Fruit fly (Drosophila melanogaster) whole organism, embryonic: Measurements from ENCODE around the gene CG46310.

Experiments used
- Adf1 ChIP-seq: fragments of 200-800 bp; sonication (Bioruptor generic); IDR thresholded peaks from 2 replicates; pipeline ENCODE4 v1.3.6; 2022; ENCODE audit warnings: missing biosample characterization, missing genetic modification characterization
- Atf3 ChIP-seq: fragments of 200-800 bp; sonication (Bioruptor generic); optimal IDR thresholded peaks from 3 replicates; lab custom pipeline; 2016; ENCODE audit warnings: missing biosample characterization, missing genetic modification characterization
- B-H2 ChIP-seq: fragments of 200-800 bp; sonication (Bioruptor generic); optimal IDR thresholded peaks from 2 replicates; lab custom pipeline; 2018; ENCODE audit warnings: missing biosample characterization, mild to moderate bottlenecking, missing genetic modification characterization
- Bteb2 ChIP-seq: fragments of 200-800 bp; sonication (Bioruptor generic); optimal IDR thresholded peaks from 2 replicates; lab custom pipeline; 2016; ENCODE audit warnings: missing biosample characterization, missing genetic modification characterization
- CG10366 ChIP-seq: fragments of 200-800 bp; sonication (Bioruptor generic); IDR thresholded peaks from 2 replicates; pipeline ENCODE4 v1.3.6; 2022; ENCODE audit warnings: missing biosample characterization, missing genetic modification characterization
- CG10462 ChIP-seq: fragments of 200-800 bp; sonication (Bioruptor generic); optimal IDR thresholded peaks from 2 replicates; lab custom pipeline; 2016; ENCODE audit warnings: missing biosample characterization, missing genetic modification characterization
- CG10543 ChIP-seq: fragments of 200-800 bp; sonication (Bioruptor generic); optimal IDR thresholded peaks from 3 replicates; lab custom pipeline; 2017; ENCODE audit warnings: missing biosample characterization, mild to moderate bottlenecking, missing genetic modification characterization, moderate library complexity
- CG11696 ChIP-seq: fragments of 200-800 bp; sonication (Bioruptor generic); IDR thresholded peaks from 2 replicates; pipeline ENCODE4 v1.3.6; 2022; ENCODE audit warnings: missing biosample characterization, missing genetic modification characterization
- CG12236 ChIP-seq: fragments of 200-800 bp; sonication (Bioruptor generic); optimal IDR thresholded peaks from 2 replicates; lab custom pipeline; 2016; ENCODE audit warnings: missing biosample characterization, missing genetic modification characterization
- CG1233 ChIP-seq: fragments of 200-800 bp; sonication (Bioruptor generic); optimal IDR thresholded peaks from 4 replicates; lab custom pipeline; 2018; ENCODE audit warnings: missing biosample characterization, mild to moderate bottlenecking, missing genetic modification characterization
- CG12942 ChIP-seq: fragments of 200-800 bp; sonication (Bioruptor generic); optimal IDR thresholded peaks from 3 replicates; lab custom pipeline; 2016; ENCODE audit warnings: missing biosample characterization, missing genetic modification characterization
- CG14014 ChIP-seq: fragments of 200-800 bp; sonication (Bioruptor generic); IDR thresholded peaks from 2 replicates; pipeline ENCODE4 v1.3.6; 2022; ENCODE audit warnings: missing biosample characterization, missing genetic modification characterization
- CG15011 ChIP-seq: fragments of 200-800 bp; sonication (Bioruptor generic); optimal IDR thresholded peaks from 3 replicates; lab custom pipeline; 2018; ENCODE audit warnings: missing biosample characterization, mild to moderate bottlenecking, missing genetic modification characterization
- CG1529 ChIP-seq: fragments of 200-800 bp; sonication (Bioruptor generic); optimal IDR thresholded peaks from 3 replicates; lab custom pipeline; 2018; ENCODE audit warnings: missing biosample characterization, missing genetic modification characterization
- CG17802 ChIP-seq: fragments of 200-800 bp; sonication (Bioruptor generic); optimal IDR thresholded peaks from 2 replicates; lab custom pipeline; 2018; ENCODE audit warnings: missing biosample characterization, mild to moderate bottlenecking, missing genetic modification characterization, moderate library complexity
- CG1832 ChIP-seq: fragments of 200-800 bp; sonication (Bioruptor generic); optimal IDR thresholded peaks from 2 replicates; lab custom pipeline; 2017; ENCODE audit warnings: missing biosample characterization, mild to moderate bottlenecking, missing genetic modification characterization, inconsistent platforms
- CG2678 ChIP-seq: fragments of 200-800 bp; sonication (Bioruptor generic); optimal IDR thresholded peaks from 3 replicates; lab custom pipeline; 2019; ENCODE audit warnings: missing biosample characterization, mild to moderate bottlenecking, missing genetic modification characterization, moderate library complexity
- CG2875 ChIP-seq: fragments of 200-800 bp; sonication (Bioruptor generic); optimal IDR thresholded peaks from 2 replicates; lab custom pipeline; 2017; ENCODE audit warnings: missing biosample characterization, mild to moderate bottlenecking, missing genetic modification characterization, missing genetic modification reagents
- CG3065 ChIP-seq: fragments of 200-800 bp; sonication (Bioruptor generic); optimal IDR thresholded peaks from 2 replicates; lab custom pipeline; 2016; ENCODE audit warnings: missing biosample characterization, missing genetic modification characterization
- CG32532 ChIP-seq: fragments of 200-800 bp; sonication (Bioruptor generic); IDR thresholded peaks from 2 replicates; pipeline ENCODE4 v1.3.6; 2022; ENCODE audit warnings: missing biosample characterization, missing genetic modification characterization
- CG32767 ChIP-seq: fragments of 200-800 bp; sonication (Bioruptor generic); IDR thresholded peaks from 2 replicates; pipeline ENCODE4 v1.3.6; 2022; ENCODE audit warnings: missing biosample characterization, missing genetic modification characterization
- CG32772 ChIP-seq: fragments of 200-800 bp; sonication (Bioruptor generic); IDR thresholded peaks from 2 replicates; pipeline ENCODE4 v1.3.6; 2022; ENCODE audit warnings: missing biosample characterization, missing genetic modification characterization
- CG4617 ChIP-seq: fragments of 200-800 bp; sonication (Bioruptor generic); optimal IDR thresholded peaks from 3 replicates; lab custom pipeline; 2016; ENCODE audit warnings: missing biosample characterization, missing genetic modification characterization, borderline replicate concordance
- CG6689 ChIP-seq: fragments of 200-800 bp; sonication (Bioruptor generic); IDR thresholded peaks from 2 replicates; pipeline ENCODE4 v1.3.6; 2022; ENCODE audit warnings: missing biosample characterization, missing genetic modification characterization
- CTCF ChIP-seq: fragments of 200-800 bp; sonication (Bioruptor generic); optimal IDR thresholded peaks from 2 replicates; lab custom pipeline; 2017; ENCODE audit warnings: missing biosample characterization, mild to moderate bottlenecking, missing genetic modification characterization, moderate library complexity
- Fer3 ChIP-seq: fragments of 200-800 bp; sonication (Bioruptor generic); optimal IDR thresholded peaks from 2 replicates; lab custom pipeline; 2018; ENCODE audit warnings: missing biosample characterization, mild to moderate bottlenecking, missing genetic modification characterization, moderate library complexity
- Max ChIP-seq: fragments of 200-800 bp; sonication (Bioruptor generic); optimal IDR thresholded peaks from 2 replicates; lab custom pipeline; 2016; ENCODE audit warnings: missing biosample characterization, mild to moderate bottlenecking, missing genetic modification characterization
- Rfx ChIP-seq: fragments of 200-800 bp; sonication (Bioruptor generic); IDR thresholded peaks from 2 replicates; pipeline ENCODE4 v1.3.6; 2022; ENCODE audit warnings: missing biosample characterization, missing genetic modification characterization
- Sox102F ChIP-seq: fragments of 200-800 bp; sonication (Bioruptor generic); optimal IDR thresholded peaks from 2 replicates; lab custom pipeline; 2018; ENCODE audit warnings: missing biosample characterization, mild to moderate bottlenecking, missing genetic modification characterization, moderate library complexity
- Stat92E ChIP-seq, 3 experiments: fragments of >200 bp in 2 of 3; fragments of 200-800 bp in 1 of 3; sonication (Bioruptor generic) in 1 of 3; optimal IDR thresholded peaks; 2 replicates each; lab custom pipeline; 2017 to 2019; ENCODE audit warnings: missing biosample characterization in 3 of 3, missing genetic modification characterization in 3 of 3, mild to moderate bottlenecking in 1 of 3, moderate library complexity in 1 of 3
- Taf1 ChIP-seq: fragments of 200-800 bp; sonication (Bioruptor generic); IDR thresholded peaks from 2 replicates; pipeline ENCODE4 v1.3.6; 2022; ENCODE audit warnings: missing biosample characterization, missing genetic modification characterization
- Usf ChIP-seq: fragments of 200-800 bp; sonication (Bioruptor generic); optimal IDR thresholded peaks from 2 replicates; lab custom pipeline; 2017; ENCODE audit warnings: missing genotype, missing biosample characterization, missing genetic modification characterization
- ato ChIP-seq: fragments of 200-800 bp; sonication (Bioruptor generic); IDR thresholded peaks from 2 replicates; pipeline ENCODE4 v1.3.6; 2022; ENCODE audit warnings: missing biosample characterization, missing genetic modification characterization; ENCODE audit not compliant: partially characterized antibody
- bsh ChIP-seq, 2 experiments: fragments of 200-800 bp; sonication (Bioruptor generic); optimal IDR thresholded peaks; 2 replicates each; lab custom pipeline; 2017 to 2018; ENCODE audit warnings: mild to moderate bottlenecking in 2 of 2, missing biosample characterization in 2 of 2, missing genetic modification characterization in 2 of 2, moderate library complexity in 1 of 2
- danr ChIP-seq: fragments of 200-800 bp; sonication (Bioruptor generic); IDR thresholded peaks from 2 replicates; pipeline ENCODE4 v1.3.6; 2022; ENCODE audit warnings: missing biosample characterization, missing genetic modification characterization
- dimm ChIP-seq: fragments of 200-800 bp; sonication (Bioruptor generic); IDR thresholded peaks from 2 replicates; pipeline ENCODE4 v1.3.6; 2022; ENCODE audit warnings: missing biosample characterization, missing genetic modification characterization
- gfzf ChIP-seq: fragments of 200-800 bp; sonication (Bioruptor generic); optimal IDR thresholded peaks from 2 replicates; lab custom pipeline; 2016; ENCODE audit warnings: missing biosample characterization, mild to moderate bottlenecking, missing genetic modification characterization, moderate library complexity
- grn ChIP-seq: fragments of 200-800 bp; sonication (Bioruptor generic); optimal IDR thresholded peaks from 3 replicates; lab custom pipeline; 2017; ENCODE audit warnings: missing biosample characterization, missing genetic modification characterization
- gsb ChIP-seq: fragments of 200-800 bp; sonication (Bioruptor generic); IDR thresholded peaks from 2 replicates; pipeline ENCODE4 v1.3.6; 2022; ENCODE audit warnings: missing biosample characterization, missing genetic modification characterization
- gsb-n ChIP-seq: fragments of 200-800 bp; sonication (Bioruptor generic); optimal IDR thresholded peaks from 3 replicates; lab custom pipeline; 2018; ENCODE audit warnings: missing biosample characterization, mild to moderate bottlenecking, missing genetic modification characterization
- insv ChIP-seq, 2 experiments: fragments of 200-800 bp; sonication (Bioruptor generic); optimal IDR thresholded peaks; 3 replicates each; lab custom pipeline; 2016 to 2018; ENCODE audit warnings: missing biosample characterization in 2 of 2, missing genetic modification characterization in 2 of 2
- luna ChIP-seq: fragments of 200-800 bp; sonication (Bioruptor generic); optimal IDR thresholded peaks from 2 replicates; lab custom pipeline; 2016; ENCODE audit warnings: missing biosample characterization, missing genetic modification characterization
- nom ChIP-seq: fragments of 200-800 bp; sonication (Bioruptor generic); optimal IDR thresholded peaks from 2 replicates; lab custom pipeline; 2017; ENCODE audit warnings: missing biosample characterization, missing genetic modification characterization, mild to moderate bottlenecking, moderate library complexity, missing genetic modification reagents
- oc ChIP-seq: fragments of 200-800 bp; sonication (Bioruptor generic); optimal IDR thresholded peaks from 2 replicates; lab custom pipeline; 2018; ENCODE audit warnings: missing biosample characterization, mild to moderate bottlenecking, missing genetic modification characterization, moderate library complexity
- pho ChIP-seq: fragments of 200-800 bp; sonication (Bioruptor generic); optimal IDR thresholded peaks from 2 replicates; lab custom pipeline; 2016; ENCODE audit warnings: missing biosample characterization, missing genetic modification characterization
- ranshi ChIP-seq: fragments of 200-800 bp; sonication (Bioruptor generic); IDR thresholded peaks from 2 replicates; pipeline ENCODE4 v1.3.6; 2022; ENCODE audit warnings: missing biosample characterization, missing genetic modification characterization
- run ChIP-seq: fragments of 200-800 bp; sonication (Bioruptor generic); optimal IDR thresholded peaks from 3 replicates; lab custom pipeline; 2018; ENCODE audit warnings: missing biosample characterization, mild to moderate bottlenecking, missing genetic modification characterization
- sens ChIP-seq: fragments of 200-800 bp; sonication (Bioruptor generic); peaks from one replicate; lab custom pipeline; 2016; ENCODE audit warnings: missing biosample characterization, missing genetic modification characterization
- sima ChIP-seq: fragments of 200-800 bp; sonication (Bioruptor generic); optimal IDR thresholded peaks from 2 replicates; lab custom pipeline; 2016; ENCODE audit warnings: missing biosample characterization, missing genetic modification characterization
- slbo ChIP-seq: fragments of 200-800 bp; sonication (Bioruptor generic); IDR thresholded peaks from 2 replicates; pipeline ENCODE4 v1.3.6; 2022; ENCODE audit warnings: missing biosample characterization, missing genetic modification characterization
- sna ChIP-seq: fragments of 200-800 bp; sonication (Bioruptor generic); IDR thresholded peaks from 2 replicates; pipeline ENCODE4 v1.3.6; 2022; ENCODE audit warnings: missing biosample characterization, missing genetic modification characterization; ENCODE audit not compliant: partially characterized antibody

CG46310 gene

dm6 chr3R:23141678-23142338, 31.9 kb upstream of the CG46310 start, which contains the start of gene hh (continued):
- TF ChIP-seq nom: no peak
- TF ChIP-seq CG3065 (GFP tag; lab: Kevin White, UChicago): no peak
- TF ChIP-seq Bteb2: no peak
- peak; percentile 21 for TF ChIP-seq CG10543
- no peak for TF ChIP-seq Sox102F
- no peak for TF ChIP-seq CTCF (GFP tag; lab: Kevin White, UChicago)
- TF ChIP-seq insv (GFP tag; optimal IDR thresholded peaks at IDR 0.05; lab: Kevin White, UChicago): peak in 1 of 2 experiments; percentile 71
- no peak for TF ChIP-seq run
- TF ChIP-seq ranshi (GFP tag; lab: Robert Waterston, UW): no peak
- TF ChIP-seq pho (GFP tag; lab: Kevin White, UChicago): no peak
- peak; percentile 9; the same call in 1 of the 2 replicates for TF ChIP-seq CG32532
- no peak for TF ChIP-seq Atf3
- no peak for TF ChIP-seq Max (GFP tag; lab: Kevin White, UChicago)
- TF ChIP-seq gfzf (GFP tag; lab: Kevin White, UChicago): no peak
- no peak for TF ChIP-seq CG6689
- no peak for TF ChIP-seq Rfx (GFP tag; lab: Robert Waterston, UW)
- no peak for TF ChIP-seq bsh (GFP tag; optimal IDR thresholded peaks at IDR 0.05; lab: Kevin White, UChicago)
- no peak for TF ChIP-seq CG1233
- no peak for TF ChIP-seq CG11696 (GFP tag; lab: Robert Waterston, UW)
- no peak for TF ChIP-seq CG12942
- TF ChIP-seq slbo (GFP tag; lab: Robert Waterston, UW): peak; percentile 15; the same call in 1 of the 2 replicates
- peak; percentile 35; the same call in 1 of the 2 replicates for TF ChIP-seq Adf1 (GFP tag; lab: Robert Waterston, UW)
- no peak for TF ChIP-seq Stat92E (GFP tag; optimal IDR thresholded peaks at IDR 0.05; lab: Kevin White, UChicago)
- peak; percentile 24 for TF ChIP-seq oc
- TF ChIP-seq dimm: no peak
- TF ChIP-seq B-H2: no peak
- no peak for TF ChIP-seq Usf (GFP tag; lab: Kevin White, UChicago)
- peak; percentile 26 for TF ChIP-seq gsb-n (tag; lab: Kevin White, UChicago)
- TF ChIP-seq luna (GFP tag; lab: Kevin White, UChicago): no peak
- TF ChIP-seq CG12236 (GFP tag; lab: Kevin White, UChicago): peak; percentile 81
- no peak for TF ChIP-seq CG10366 (GFP tag; lab: Robert Waterston, UW)
- TF ChIP-seq CG1529 (GFP tag; lab: Kevin White, UChicago): no peak
- TF ChIP-seq CG2875: no peak
- no peak for TF ChIP-seq CG32767
- TF ChIP-seq CG15011 (GFP tag; lab: Kevin White, UChicago): no peak
- no peak for TF ChIP-seq Taf1 (GFP tag; lab: Robert Waterston, UW)
- no peak for TF ChIP-seq CG2678
- no peak for TF ChIP-seq CG17802 (tag; lab: Kevin White, UChicago)
- TF ChIP-seq ato (GFP tag; lab: Robert Waterston, UW): no peak
- TF ChIP-seq gsb (GFP tag; lab: Robert Waterston, UW): no peak
- TF ChIP-seq CG32772 (GFP tag; lab: Robert Waterston, UW): no peak
- no peak for TF ChIP-seq CG10462 (GFP tag; lab: Kevin White, UChicago)
- TF ChIP-seq CG1832 (GFP tag; lab: Kevin White, UChicago): peak; percentile 64
- TF ChIP-seq CG4617 (GFP tag; lab: Kevin White, UChicago): no peak
- TF ChIP-seq grn: no peak
- no peak for TF ChIP-seq Fer3 (tag; lab: Kevin White, UChicago)
- TF ChIP-seq danr: no peak
- TF ChIP-seq sens (GFP tag; lab: Kevin White, UChicago): peak; percentile 42
- no peak for TF ChIP-seq sima (GFP tag; lab: Kevin White, UChicago)
- no peak for TF ChIP-seq CG14014
- TF ChIP-seq sna (GFP tag; lab: Robert Waterston, UW): no peak
